Fruit fly (Drosophila melanogaster): ENCODE measurements around the gene CG32017.

CG32017 gene

DNA sequence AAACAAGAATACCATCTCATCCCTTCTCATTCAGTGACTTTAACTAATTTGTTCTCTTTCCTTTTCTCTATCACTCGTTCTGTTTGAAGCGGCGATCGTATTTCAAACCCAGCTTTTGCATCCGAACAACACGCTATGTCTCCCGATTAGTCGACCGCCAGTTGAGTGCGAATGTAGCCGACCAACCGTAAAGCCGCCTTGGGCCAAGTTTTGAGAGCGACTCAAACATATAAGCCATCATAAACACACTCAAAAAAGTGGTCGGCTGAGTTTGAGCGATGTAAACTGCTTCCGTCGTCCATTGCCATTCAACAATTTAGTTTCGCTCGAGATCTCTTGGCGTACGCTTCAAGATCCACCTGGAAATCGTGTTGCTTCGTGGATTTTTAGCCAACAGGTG lies 73.5 kb downstream of the CG32017 start, which contains the start of gene sv:
Gene sv (plus strand): TSS at position 319 of the 400 bp plus-strand sequence.
- TF ChIP-seq NC2α (GFP tag; optimal IDR thresholded peaks at IDR 0.05) (no peak), CG2199 (GFP tag; IDR thresholded peaks at IDR 0.05) (peak; percentile 28; the same call in 1 of the 3 replicates), Nf-YC (tag; optimal IDR thresholded peaks at IDR 0.05) (peak; percentile 93), crp (GFP tag; optimal IDR thresholded peaks at IDR 0.05) (no peak), Dad (GFP tag; optimal IDR thresholded peaks at IDR 0.05) (no peak), Deaf1 (tag; optimal IDR thresholded peaks at IDR 0.05) (peak; percentile 73), BtbVII (GFP tag; optimal IDR thresholded peaks at IDR 0.05) (no peak), stc (GFP tag; IDR thresholded peaks at IDR 0.05) (no peak), ato (GFP tag; IDR thresholded peaks at IDR 0.05; ENCODE audit: partially characterized antibody) (no peak), Jarid2 (GFP tag; optimal IDR thresholded peaks at IDR 0.05) (peak; percentile 64), pros (GFP tag; optimal IDR thresholded peaks at IDR 0.05) (peak; percentile 63), bbx (GFP tag; IDR thresholded peaks at IDR 0.05; ENCODE audit: partially characterized antibody) (0 out of 2 replicates have a peak, but pooled peaks have one; percentile 44), Nf-YA (GFP tag; IDR thresholded peaks at IDR 0.05) (peak; percentile 7; the same call in 1 of the 2 replicates), z (GFP tag; IDR thresholded peaks at IDR 0.05) (peak; percentile 97), CG14441 (GFP tag; IDR thresholded peaks at IDR 0.05) (no peak), CG2116 (GFP tag; optimal IDR thresholded peaks at IDR 0.05) (no peak), Nf-YB (GFP tag; optimal IDR thresholded peaks at IDR 0.05) (peak; percentile 95)
